Fruit fly (Drosophila melanogaster): ENCODE measurements around the gene CG42570.

The CG42570 gene

DNA sequence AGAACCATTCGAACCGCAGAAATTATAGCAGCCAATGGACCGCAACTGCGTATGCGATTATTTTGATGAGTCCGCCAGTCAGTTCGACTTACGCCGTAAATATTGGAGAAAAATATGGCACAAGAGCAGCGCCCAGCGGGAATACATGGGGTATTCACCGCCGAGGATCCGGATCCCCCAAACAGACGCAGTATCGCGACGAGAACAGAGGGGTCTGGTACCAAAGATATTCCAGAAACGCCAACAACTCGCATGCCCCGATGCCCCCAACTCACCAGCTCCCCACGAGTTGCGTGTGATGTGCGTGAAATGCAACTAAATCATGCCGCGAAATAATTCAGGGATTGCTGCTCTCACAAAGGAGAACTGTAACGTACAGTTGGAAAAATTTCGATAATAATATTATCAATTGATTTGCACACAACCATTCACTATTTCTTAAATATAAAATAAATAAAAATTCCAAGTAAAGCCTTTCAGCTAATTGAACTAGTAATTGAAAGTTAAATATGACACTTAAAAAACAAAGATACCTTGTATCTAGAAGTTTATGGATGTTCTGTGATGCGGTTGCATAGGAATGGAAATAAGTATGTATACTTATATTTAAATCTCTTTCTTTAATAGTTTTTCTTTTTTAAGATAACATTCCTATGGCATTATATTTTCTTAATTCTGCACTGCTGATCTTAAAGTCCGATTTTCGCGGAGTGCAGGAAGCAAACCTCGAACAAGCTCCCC is 45.0 kb downstream of the CG42570 start (continued):
- TF ChIP-seq Ets65A (GFP tag), result peak; percentile 12
- TF ChIP-seq Drgx (GFP tag; IDR thresholded peaks at IDR 0.05), result no peak
- peak; percentile 21 for TF ChIP-seq Blimp-1 (GFP tag; optimal IDR thresholded peaks at IDR 0.05)
- no peak for TF ChIP-seq CG2889 (GFP tag; IDR thresholded peaks at IDR 0.05)
- no peak for TF ChIP-seq CG6791 (GFP tag; IDR thresholded peaks at IDR 0.05; ENCODE audit: partially characterized antibody)

DNA sequence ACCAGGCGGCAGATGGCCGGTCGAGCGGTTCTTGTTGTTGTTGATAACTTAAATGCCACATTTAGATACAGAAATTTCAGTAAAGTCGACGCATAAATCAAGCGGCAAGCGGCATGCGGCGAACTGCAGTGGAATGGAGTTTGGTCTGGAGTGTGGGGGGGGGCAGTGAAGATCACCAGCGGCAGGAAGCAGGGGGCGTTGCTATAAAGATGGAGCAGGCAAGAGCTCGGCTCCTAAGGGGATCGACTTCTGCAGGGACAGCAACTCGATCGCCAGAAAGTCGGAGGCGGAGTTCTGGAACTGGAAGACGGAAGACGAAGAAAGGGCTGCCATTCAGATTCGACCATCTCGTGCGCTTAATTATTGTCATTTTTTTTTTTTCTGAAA is 45.6 kb downstream of the CG42570 start:
- TF ChIP-seq CG11398 (GFP tag; optimal IDR thresholded peaks at IDR 0.05) (no peak), Sin3A (optimal IDR thresholded peaks at IDR 0.05) (no peak), chn (GFP tag; optimal IDR thresholded peaks at IDR 0.05) (no peak), zen2 (GFP tag; IDR thresholded peaks at IDR 0.05; ENCODE audit: partially characterized antibody) (no peak), CG4424 (GFP tag; optimal IDR thresholded peaks at IDR 0.05) (no peak), Dip3 (GFP tag; optimal IDR thresholded peaks at IDR 0.05) (no peak), CG11696 (GFP tag; IDR thresholded peaks at IDR 0.05) (no peak), klu (GFP tag; IDR thresholded peaks at IDR 0.05) (no peak), fd102C (GFP tag; optimal IDR thresholded peaks at IDR 0.05) (no peak)

DNA sequence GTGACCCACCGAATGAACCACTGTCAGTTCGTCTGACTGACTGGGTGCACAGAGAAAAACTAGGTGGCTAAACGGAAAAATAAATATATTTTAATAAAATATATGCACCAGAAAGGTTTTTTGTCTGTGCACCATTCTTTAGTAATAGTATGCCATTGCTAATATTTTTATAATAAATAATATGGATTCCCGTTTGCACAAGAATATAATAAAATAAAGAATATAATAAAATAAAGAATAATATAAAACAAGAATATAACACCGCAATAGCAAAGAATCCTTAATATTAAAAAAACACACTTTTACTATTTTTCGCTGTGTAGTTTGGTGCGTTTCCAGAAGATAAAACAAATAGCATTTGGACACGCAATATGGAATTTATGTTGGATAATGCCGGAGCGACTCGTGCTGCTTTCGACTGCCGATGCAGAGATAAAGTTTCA is 51.3 kb downstream of the CG42570 start:
- TF ChIP-seq CG8388 (GFP tag; optimal IDR thresholded peaks at IDR 0.05) (peak; percentile 64), sima (GFP tag; optimal IDR thresholded peaks at IDR 0.05) (no peak), CG9215 (GFP tag; IDR thresholded peaks at IDR 0.05) (no peak), CG7271 (tag; optimal IDR thresholded peaks at IDR 0.05) (peak; percentile 30), emc (GFP tag; optimal IDR thresholded peaks at IDR 0.05) (no peak), sisA (GFP tag; IDR thresholded peaks at IDR 0.05) (peak; percentile 51; the same call in 1 of the 2 replicates), ken (GFP tag; IDR thresholded peaks at IDR 0.05) (no peak; the same call in 2 of the 3 replicates), CG18476 (GFP tag; optimal IDR thresholded peaks at IDR 0.05) (peak; percentile 53), CG6683 (GFP tag; optimal IDR thresholded peaks at IDR 0.05) (peak; percentile 36), cato (GFP tag; optimal IDR thresholded peaks at IDR 0.05; ENCODE audit: borderline replicate concordance) (peak; percentile 16), CG17385 (GFP tag; optimal IDR thresholded peaks at IDR 0.05) (peak; percentile 47), CG15514 (GFP tag; optimal IDR thresholded peaks at IDR 0.05) (peak; percentile 2), zfh2 (GFP tag; optimal IDR thresholded peaks at IDR 0.05) (no peak), ATbp (GFP tag; optimal IDR thresholded peaks at IDR 0.05) (peak; percentile 56), caup (GFP tag; optimal IDR thresholded peaks at IDR 0.05; ENCODE audit: severe bottlenecking) (peak; percentile 52), CG13424 (tag; optimal IDR thresholded peaks at IDR 0.05) (peak; percentile 73), Pdp1 (GFP tag; optimal IDR thresholded peaks at IDR 0.05) (peak in 1 of 2 experiments; percentile 43), crol (GFP tag; IDR thresholded peaks at IDR 0.05) (no peak), Xrp1 (GFP tag; IDR thresholded peaks at IDR 0.05) (peak; percentile 81), CHES-1-like (GFP tag; optimal IDR thresholded peaks at IDR 0.05) (no peak), aop (GFP tag; IDR thresholded peaks at IDR 0.05) (no peak), Spps (tag; optimal IDR thresholded peaks at IDR 0.05) (peak; percentile 78), CG4854 (GFP tag; optimal IDR thresholded peaks at IDR 0.05) (peak; percentile 47), lilli (GFP tag; optimal IDR thresholded peaks at IDR 0.05) (peak; percentile 32), CG11504 (tag; optimal IDR thresholded peaks at IDR 0.05) (peak; percentile 85), tio (GFP tag; optimal IDR thresholded peaks at IDR 0.05) (peak; percentile 46), CG8290 (GFP tag; optimal IDR thresholded peaks at IDR 0.05) (peak; percentile 22), CG8290 (tag; optimal IDR thresholded peaks at IDR 0.05) (no peak), pan (optimal IDR thresholded peaks at IDR 0.05) (no peak), pan (GFP tag; optimal IDR thresholded peaks at IDR 0.05 in 1 of 2, IDR thresholded peaks at IDR 0.05 in 1 of 2) (peak in 1 of 2 experiments; percentile 35), CG31441 (GFP tag; IDR thresholded peaks at IDR 0.05) (peak; percentile 85), pita (GFP tag; optimal IDR thresholded peaks at IDR 0.05) (no peak), tgo (GFP tag; IDR thresholded peaks at IDR 0.05) (peak; percentile 68)
